Fruit fly (Drosophila melanogaster): ENCODE results near the gene Gr32a.

Gene Gr32a

dm6 chr2L:11155166-11155958 lies 41.5 kb downstream of the Gr32a start, which contains the start of gene CG6287:
CG6287 (minus strand) TSS chr2L:11155721.
- TF ChIP-seq CTCF (optimal IDR thresholded peaks at IDR 0.05) (peak in 1 of 2 experiments; percentile 17), CG8478 (optimal IDR thresholded peaks at IDR 0.05) (no peak)

All from S2 (cell line).